Fruit fly (Drosophila melanogaster): Measurements from ENCODE around the gene CG14687.

- TF ChIP-seq CG15710 (tag; optimal IDR thresholded peaks at IDR 0.05): no peak
- TF ChIP-seq CG8159 (tag; optimal IDR thresholded peaks at IDR 0.05): no peak
- TF ChIP-seq fd96Ca (GFP tag; IDR thresholded peaks at IDR 0.05): no peak
- no peak for TF ChIP-seq EcR (GFP tag; optimal IDR thresholded peaks at IDR 0.05)
- TF ChIP-seq Pif1A (GFP tag; optimal IDR thresholded peaks at IDR 0.05): no peak
- TF ChIP-seq rn (GFP tag; IDR thresholded peaks at IDR 0.05): no peak
Measured at dm6 chr3R:10761980-10762379, 30.7 kb upstream of the CG14687 start.
